Worm (Caenorhabditis elegans) whole organism, young adult: ENCODE data around the gene egl-4.

Experiments
- dpff-1 ChIP-seq: sonication (generic microtip); optimal IDR thresholded peaks from 2 replicates; lab custom pipeline; 2017; ENCODE audit warnings: mild to moderate bottlenecking, missing genetic modification characterization, missing compliant biosample characterization
- snpc-1.3 ChIP-seq: sonication (generic microtip); optimal IDR thresholded peaks from 2 replicates; lab custom pipeline; 2017; ENCODE audit warnings: missing genetic modification characterization, mild to moderate bottlenecking, missing compliant biosample characterization, antibody characterized with exemption, moderate library complexity, missing genotype, missing genetic modification reagents; ENCODE audit not compliant: insufficient read depth
- sptf-2 ChIP-seq: fragments of 200-800 bp; sonication (Bioruptor generic); optimal IDR thresholded peaks from 2 replicates; lab custom pipeline; 2018; ENCODE audit warnings: mild to moderate bottlenecking, missing genetic modification characterization, missing compliant biosample characterization

- no peak for TF ChIP-seq sptf-2 (GFP tag; lab: Kevin White, UChicago)
- TF ChIP-seq snpc-1.3: no peak
- no peak for TF ChIP-seq dpff-1 (tag; lab: Kevin White, UChicago)
These were observed 69.9 kb downstream of the egl-4 start, which contains the start of gene elt-6 for ce11 chrIV:1917819-1918218.
